Comparison of ENCODE assay signal across 1 fruit fly cellular context in genomic region chr2L:12720430-12721396, dm6.
TF ChIP-seq lines count a peak whose summit lies in the region.

No protein-coding gene starts in this region.

TF ChIP-seq in whole organism, embryonic, 481 proteins besides CTCF, POLR2A, EP300 and RAD21 (continued from another document and continues in another):
- no peak for TF ChIP-seq zf30C (GFP tag; optimal IDR thresholded peaks at IDR 0.05; lab: Kevin White, UChicago)
- TF ChIP-seq CG11723 (GFP tag; optimal IDR thresholded peaks at IDR 0.05; lab: Kevin White, UChicago): no peak
- TF ChIP-seq CG4617 (GFP tag; optimal IDR thresholded peaks at IDR 0.05; lab: Kevin White, UChicago; ENCODE audit: borderline replicate concordance): no peak
- TF ChIP-seq CG9817 (tag; optimal IDR thresholded peaks at IDR 0.05; lab: Kevin White, UChicago): no peak
- TF ChIP-seq CG9215 (GFP tag; IDR thresholded peaks at IDR 0.05; lab: Robert Waterston, UW): peak; percentile 69
- peak; percentile 27 for TF ChIP-seq HLH54F (GFP tag; optimal IDR thresholded peaks at IDR 0.05; lab: Kevin White, UChicago)
- no peak for TF ChIP-seq fd102C (GFP tag; optimal IDR thresholded peaks at IDR 0.05; lab: Kevin White, UChicago)
- TF ChIP-seq Spps (tag; optimal IDR thresholded peaks at IDR 0.05; lab: Kevin White, UChicago): no peak
- TF ChIP-seq gt (GFP tag; IDR thresholded peaks at IDR 0.05; lab: Robert Waterston, UW): no peak
- no peak for TF ChIP-seq CG12744 (GFP tag; optimal IDR thresholded peaks at IDR 0.05; lab: Kevin White, UChicago)
- 0 out of 2 replicates have a peak, but pooled peaks have one; percentile 31 for TF ChIP-seq CG11696 (GFP tag; IDR thresholded peaks at IDR 0.05; lab: Robert Waterston, UW)
- TF ChIP-seq CG18011 (GFP tag; optimal IDR thresholded peaks at IDR 0.05; lab: Kevin White, UChicago): no peak
- TF ChIP-seq Xbp1 (GFP tag; optimal IDR thresholded peaks at IDR 0.05; lab: Kevin White, UChicago): peak; percentile 69
- TF ChIP-seq Nf-YC (tag; optimal IDR thresholded peaks at IDR 0.05; lab: Kevin White, UChicago): peak; percentile 54
- no peak for TF ChIP-seq cg (GFP tag; optimal IDR thresholded peaks at IDR 0.05; lab: Kevin White, UChicago)
- TF ChIP-seq CG7556 (GFP tag; optimal IDR thresholded peaks at IDR 0.05; lab: Kevin White, UChicago): peak; percentile 39
- peak; percentile 36 for TF ChIP-seq az2 (GFP tag; optimal IDR thresholded peaks at IDR 0.05; lab: Kevin White, UChicago)
- 0 out of 2 replicates have a peak, but pooled peaks have one; percentile 6 for TF ChIP-seq Oaz (GFP tag; IDR thresholded peaks at IDR 0.05; lab: Robert Waterston, UW)
- no peak for TF ChIP-seq oc (tag; optimal IDR thresholded peaks at IDR 0.05; lab: Kevin White, UChicago)
- peak; percentile 57 for TF ChIP-seq D19B (GFP tag; optimal IDR thresholded peaks at IDR 0.05; lab: Kevin White, UChicago)
- TF ChIP-seq CG8359 (GFP tag; optimal IDR thresholded peaks at IDR 0.05; lab: Kevin White, UChicago; ENCODE audit: borderline replicate concordance): no peak
- TF ChIP-seq nom (GFP tag; optimal IDR thresholded peaks at IDR 0.05; lab: Kevin White, UChicago): no peak
- peak; percentile 82 for TF ChIP-seq Dbx (GFP tag; IDR thresholded peaks at IDR 0.05; lab: Robert Waterston, UW)
- TF ChIP-seq ro (GFP tag; IDR thresholded peaks at IDR 0.05; lab: Robert Waterston, UW): no peak
- TF ChIP-seq CG12391 (tag; optimal IDR thresholded peaks at IDR 0.05; lab: Kevin White, UChicago): peak; percentile 47
- TF ChIP-seq CG6689 (GFP tag; IDR thresholded peaks at IDR 0.05; lab: Robert Waterston, UW): peak; percentile 80
- peak; percentile 69; the same call in 1 of the 2 replicates for TF ChIP-seq sens-2 (GFP tag; IDR thresholded peaks at IDR 0.05; lab: Robert Waterston, UW)
- no peak for TF ChIP-seq CG9876 (GFP tag; optimal IDR thresholded peaks at IDR 0.05; lab: Kevin White, UChicago)
- no peak for TF ChIP-seq fru (optimal IDR thresholded peaks at IDR 0.05; lab: Kevin White, UChicago)
- TF ChIP-seq CG1792 (GFP tag; optimal IDR thresholded peaks at IDR 0.05; lab: Kevin White, UChicago): no peak
- peak; percentile 62 for TF ChIP-seq CG15269 (tag; optimal IDR thresholded peaks at IDR 0.05; lab: Kevin White, UChicago)
- no peak for TF ChIP-seq CG15011 (GFP tag; optimal IDR thresholded peaks at IDR 0.05; lab: Kevin White, UChicago)
- TF ChIP-seq Xrp1 (GFP tag; IDR thresholded peaks at IDR 0.05; lab: Robert Waterston, UW): peak; percentile 73
- TF ChIP-seq Aef1 (GFP tag; IDR thresholded peaks at IDR 0.05; lab: Robert Waterston, UW): peak; percentile 47; the same call in 1 of the 3 replicates
- peak; percentile 63 for TF ChIP-seq phol (tag; optimal IDR thresholded peaks at IDR 0.05; lab: Kevin White, UChicago)
- no peak for TF ChIP-seq slou (GFP tag; optimal IDR thresholded peaks at IDR 0.05; lab: Kevin White, UChicago)
- no peak for TF ChIP-seq ewg (GFP tag; optimal IDR thresholded peaks at IDR 0.05; lab: Kevin White, UChicago)
- no peak for TF ChIP-seq zen (tag; optimal IDR thresholded peaks at IDR 0.05; lab: Kevin White, UChicago)
- TF ChIP-seq CG13424 (tag; optimal IDR thresholded peaks at IDR 0.05; lab: Kevin White, UChicago): peak; percentile 42
- peak; percentile 89 for TF ChIP-seq Hey (tag; optimal IDR thresholded peaks at IDR 0.05; lab: Kevin White, UChicago)
- TF ChIP-seq CG9609 (GFP tag; optimal IDR thresholded peaks at IDR 0.05; lab: Kevin White, UChicago): no peak
- no peak for TF ChIP-seq gce (GFP tag; IDR thresholded peaks at IDR 0.05; lab: Robert Waterston, UW)
- TF ChIP-seq tin (GFP tag; optimal IDR thresholded peaks at IDR 0.05; lab: Kevin White, UChicago): peak; percentile 16
- peak; percentile 10 for TF ChIP-seq bab2 (GFP tag; optimal IDR thresholded peaks at IDR 0.05; lab: Kevin White, UChicago)
- TF ChIP-seq Max (GFP tag; optimal IDR thresholded peaks at IDR 0.05; lab: Kevin White, UChicago): peak; percentile 59
- no peak for TF ChIP-seq dati (GFP tag; IDR thresholded peaks at IDR 0.05; lab: Robert Waterston, UW)
- no peak for TF ChIP-seq salm (tag; optimal IDR thresholded peaks at IDR 0.05; lab: Kevin White, UChicago)
- peak; percentile 40 for TF ChIP-seq CG14710 (tag; optimal IDR thresholded peaks at IDR 0.05; lab: Kevin White, UChicago)
- TF ChIP-seq lola (GFP tag; optimal IDR thresholded peaks at IDR 0.05; lab: Kevin White, UChicago): no peak
- TF ChIP-seq CG7271 (tag; optimal IDR thresholded peaks at IDR 0.05; lab: Kevin White, UChicago): no peak
- TF ChIP-seq CG17802 (tag; optimal IDR thresholded peaks at IDR 0.05; lab: Kevin White, UChicago): no peak
- no peak for TF ChIP-seq Nf-YA (GFP tag; IDR thresholded peaks at IDR 0.05; lab: Robert Waterston, UW)
- TF ChIP-seq CG8478 (optimal IDR thresholded peaks at IDR 0.05; lab: Kevin White, UChicago): no peak
- peak; percentile 35 for TF ChIP-seq tap (tag; optimal IDR thresholded peaks at IDR 0.05; lab: Kevin White, UChicago)
- TF ChIP-seq stc (GFP tag; IDR thresholded peaks at IDR 0.05; lab: Robert Waterston, UW): peak; percentile 70
- no peak for TF ChIP-seq CG34224 (GFP tag; IDR thresholded peaks at IDR 0.05; lab: Robert Waterston, UW; ENCODE audit: partially characterized antibody)
- TF ChIP-seq nau (GFP tag; optimal IDR thresholded peaks at IDR 0.05; lab: Kevin White, UChicago): peak; percentile 34
- no peak for TF ChIP-seq CG33213 (GFP tag; optimal IDR thresholded peaks at IDR 0.05; lab: Kevin White, UChicago)
- peak; percentile 27 for TF ChIP-seq CG1603 (tag; optimal IDR thresholded peaks at IDR 0.05; lab: Kevin White, UChicago)
- TF ChIP-seq sens (GFP tag; lab: Kevin White, UChicago): peak; percentile 52
- TF ChIP-seq caup (GFP tag; optimal IDR thresholded peaks at IDR 0.05; lab: Kevin White, UChicago; ENCODE audit: severe bottlenecking): peak; percentile 53
- TF ChIP-seq onecut (GFP tag; IDR thresholded peaks at IDR 0.05; lab: Robert Waterston, UW): peak; percentile 61
- TF ChIP-seq CG17359 (tag; optimal IDR thresholded peaks at IDR 0.05; lab: Kevin White, UChicago): peak; percentile 62
- no peak for TF ChIP-seq CG10565 (GFP tag; optimal IDR thresholded peaks at IDR 0.05; lab: Kevin White, UChicago)
- no peak for TF ChIP-seq wor (GFP tag; IDR thresholded peaks at IDR 0.05; lab: Robert Waterston, UW)
- TF ChIP-seq schlank (tag; optimal IDR thresholded peaks at IDR 0.05; lab: Kevin White, UChicago): no peak
- TF ChIP-seq sug (tag; optimal IDR thresholded peaks at IDR 0.05; lab: Kevin White, UChicago): peak; percentile 77
- peak; percentile 15 for TF ChIP-seq Jarid2 (GFP tag; optimal IDR thresholded peaks at IDR 0.05; lab: Kevin White, UChicago)
- TF ChIP-seq Gug (GFP tag; IDR thresholded peaks at IDR 0.05; lab: Robert Waterston, UW): peak; percentile 67; the same call in 3 of the 4 replicates
- TF ChIP-seq sc (optimal IDR thresholded peaks at IDR 0.05; lab: Kevin White, UChicago): no peak
- TF ChIP-seq sc (GFP tag; optimal IDR thresholded peaks at IDR 0.05; lab: Kevin White, UChicago): no peak
- TF ChIP-seq CG15479 (GFP tag; optimal IDR thresholded peaks at IDR 0.05; lab: Kevin White, UChicago): no peak
- TF ChIP-seq CG5245 (GFP tag; optimal IDR thresholded peaks at IDR 0.05; lab: Kevin White, UChicago): peak; percentile 4
- TF ChIP-seq corto (GFP tag; optimal IDR thresholded peaks at IDR 0.05; lab: Kevin White, UChicago): no peak
- no peak for TF ChIP-seq pfk (GFP tag; optimal IDR thresholded peaks at IDR 0.05; lab: Kevin White, UChicago)
- no peak for TF ChIP-seq tup (GFP tag; optimal IDR thresholded peaks at IDR 0.05; lab: Kevin White, UChicago)
- peak; percentile 79 for TF ChIP-seq row (GFP tag; IDR thresholded peaks at IDR 0.05; lab: Robert Waterston, UW)
- TF ChIP-seq MTF-1 (GFP tag; optimal IDR thresholded peaks at IDR 0.05; lab: Kevin White, UChicago; ENCODE audit: borderline replicate concordance): no peak
- TF ChIP-seq seq (GFP tag; IDR thresholded peaks at IDR 0.05; lab: Robert Waterston, UW): no peak; the same call in 1 of the 2 replicates
- no peak for TF ChIP-seq CG17328 (GFP tag; IDR thresholded peaks at IDR 0.05; lab: Robert Waterston, UW)
- TF ChIP-seq maf-S (GFP tag; optimal IDR thresholded peaks at IDR 0.05; lab: Kevin White, UChicago): no peak
- no peak for TF ChIP-seq CG17568 (GFP tag; optimal IDR thresholded peaks at IDR 0.05; lab: Kevin White, UChicago)
- no peak for TF ChIP-seq NC2α (GFP tag; optimal IDR thresholded peaks at IDR 0.05; lab: Kevin White, UChicago)
- TF ChIP-seq sima (GFP tag; optimal IDR thresholded peaks at IDR 0.05; lab: Kevin White, UChicago): no peak
- no peak for TF ChIP-seq CG4282 (GFP tag; optimal IDR thresholded peaks at IDR 0.05; lab: Kevin White, UChicago)
- TF ChIP-seq emc (GFP tag; optimal IDR thresholded peaks at IDR 0.05; lab: Kevin White, UChicago): no peak
- no peak for TF ChIP-seq Elba2 (GFP tag; optimal IDR thresholded peaks at IDR 0.05; lab: Kevin White, UChicago)
- peak; percentile 29; the same call in 1 of the 2 replicates for TF ChIP-seq Bgb (GFP tag; IDR thresholded peaks at IDR 0.05; lab: Robert Waterston, UW; ENCODE audit: partially characterized antibody)
- peak; percentile 35; the same call in 1 of the 2 replicates for TF ChIP-seq CG3847 (GFP tag; IDR thresholded peaks at IDR 0.05; lab: Robert Waterston, UW)
- TF ChIP-seq Ets65A (GFP tag; lab: Kevin White, UChicago): peak; percentile 62
- TF ChIP-seq CG13894 (tag; optimal IDR thresholded peaks at IDR 0.05; lab: Kevin White, UChicago): peak; percentile 35
- peak; percentile 67 for TF ChIP-seq cwo (GFP tag; optimal IDR thresholded peaks at IDR 0.05; lab: Kevin White, UChicago)
- no peak for TF ChIP-seq unc-4 (GFP tag; IDR thresholded peaks at IDR 0.05; lab: Robert Waterston, UW; ENCODE audit: partially characterized antibody)
- peak; percentile 92 for TF ChIP-seq mirr (GFP tag; optimal IDR thresholded peaks at IDR 0.05; lab: Kevin White, UChicago)
- TF ChIP-seq CG10209 (GFP tag; optimal IDR thresholded peaks at IDR 0.05; lab: Kevin White, UChicago): peak; percentile 49
- TF ChIP-seq Taf1 (GFP tag; IDR thresholded peaks at IDR 0.05; lab: Robert Waterston, UW): peak; percentile 32; the same call in 1 of the 2 replicates
- no peak for TF ChIP-seq gfzf (GFP tag; optimal IDR thresholded peaks at IDR 0.05; lab: Kevin White, UChicago)
- TF ChIP-seq CG4730 (GFP tag; IDR thresholded peaks at IDR 0.05; lab: Robert Waterston, UW): peak; percentile 48; the same call in 1 of the 2 replicates
- no peak for TF ChIP-seq inv (GFP tag; IDR thresholded peaks at IDR 0.05; lab: Robert Waterston, UW; ENCODE audit: partially characterized antibody)
- TF ChIP-seq gsb-n (tag; optimal IDR thresholded peaks at IDR 0.05; lab: Kevin White, UChicago): no peak
- peak; percentile 35 for TF ChIP-seq Deaf1 (tag; optimal IDR thresholded peaks at IDR 0.05; lab: Kevin White, UChicago)
- peak; percentile 12 for TF ChIP-seq CG13624 (GFP tag; optimal IDR thresholded peaks at IDR 0.05; lab: Kevin White, UChicago)
- no peak for TF ChIP-seq pb (GFP tag; optimal IDR thresholded peaks at IDR 0.05; lab: Kevin White, UChicago)
- TF ChIP-seq Dp (GFP tag; optimal IDR thresholded peaks at IDR 0.05; lab: Kevin White, UChicago): no peak
- peak; percentile 17 for TF ChIP-seq NfI (GFP tag; optimal IDR thresholded peaks at IDR 0.05; lab: Kevin White, UChicago)
- no peak; the same call in 1 of the 2 replicates for TF ChIP-seq Awh (GFP tag; IDR thresholded peaks at IDR 0.05; lab: Robert Waterston, UW)
- 0 out of 4 replicates have a peak, but pooled peaks have one; percentile 40 for TF ChIP-seq chinmo (GFP tag; IDR thresholded peaks at IDR 0.05; lab: Robert Waterston, UW; ENCODE audit: partially characterized antibody)
- no peak for TF ChIP-seq ken (GFP tag; IDR thresholded peaks at IDR 0.05; lab: Robert Waterston, UW)
- no peak for TF ChIP-seq Chrac-16 (GFP tag; optimal IDR thresholded peaks at IDR 0.05; lab: Kevin White, UChicago)
- TF ChIP-seq CG15514 (GFP tag; optimal IDR thresholded peaks at IDR 0.05; lab: Kevin White, UChicago): peak; percentile 48
- TF ChIP-seq CG6175 (GFP tag; IDR thresholded peaks at IDR 0.05; lab: Robert Waterston, UW): no peak
- peak; percentile 18; the same call in 1 of the 2 replicates for TF ChIP-seq peb (GFP tag; IDR thresholded peaks at IDR 0.05; lab: Robert Waterston, UW)
- TF ChIP-seq Fer3 (tag; optimal IDR thresholded peaks at IDR 0.05; lab: Kevin White, UChicago): peak; percentile 61
- TF ChIP-seq CG13123 (GFP tag; optimal IDR thresholded peaks at IDR 0.05; lab: Kevin White, UChicago): no peak
- no peak for TF ChIP-seq CG1647 (GFP tag; optimal IDR thresholded peaks at IDR 0.05; lab: Kevin White, UChicago)
- no peak for TF ChIP-seq CG16863 (GFP tag; optimal IDR thresholded peaks at IDR 0.05; lab: Kevin White, UChicago)
- no peak for TF ChIP-seq Sry-δ (GFP tag; optimal IDR thresholded peaks at IDR 0.05; lab: Kevin White, UChicago)
- TF ChIP-seq ems (GFP tag; optimal IDR thresholded peaks at IDR 0.05; lab: Kevin White, UChicago): no peak
- TF ChIP-seq h (optimal IDR thresholded peaks at IDR 0.05; lab: Kevin White, UChicago): no peak
- TF ChIP-seq bowl (GFP tag; IDR thresholded peaks at IDR 0.05; lab: Robert Waterston, UW): no peak; the same call in 1 of the 2 replicates
- no peak for TF ChIP-seq btn (GFP tag; optimal IDR thresholded peaks at IDR 0.05; lab: Kevin White, UChicago)
- TF ChIP-seq jing (GFP tag; optimal IDR thresholded peaks at IDR 0.05; lab: Kevin White, UChicago): no peak
- TF ChIP-seq ash1 (GFP tag; optimal IDR thresholded peaks at IDR 0.05; lab: Kevin White, UChicago): no peak
- no peak for TF ChIP-seq insv (GFP tag; optimal IDR thresholded peaks at IDR 0.05; lab: Kevin White, UChicago)
- peak; percentile 46 for TF ChIP-seq CoRest (tag; optimal IDR thresholded peaks at IDR 0.05; lab: Kevin White, UChicago)
- TF ChIP-seq Eip74EF (GFP tag; optimal IDR thresholded peaks at IDR 0.05; lab: Kevin White, UChicago): no peak
- no peak for TF ChIP-seq gcm2 (GFP tag; optimal IDR thresholded peaks at IDR 0.05; lab: Kevin White, UChicago)
- no peak for TF ChIP-seq CG2875 (GFP tag; optimal IDR thresholded peaks at IDR 0.05; lab: Kevin White, UChicago)
- TF ChIP-seq CG2202 (tag; optimal IDR thresholded peaks at IDR 0.05; lab: Kevin White, UChicago): no peak
- no peak for TF ChIP-seq Gsc (GFP tag; IDR thresholded peaks at IDR 0.05; lab: Robert Waterston, UW)
- peak; percentile 25 for TF ChIP-seq CG15696 (tag; optimal IDR thresholded peaks at IDR 0.05; lab: Kevin White, UChicago)
- no peak for TF ChIP-seq br (optimal IDR thresholded peaks at IDR 0.05; lab: Kevin White, UChicago)
- TF ChIP-seq Hmr (GFP tag; optimal IDR thresholded peaks at IDR 0.05; lab: Kevin White, UChicago): peak; percentile 56
- peak; percentile 51; the same call in 2 of the 3 replicates for TF ChIP-seq B-H1 (GFP tag; IDR thresholded peaks at IDR 0.05; lab: Robert Waterston, UW)
